Worm (Caenorhabditis elegans): ENCODE data around the gene F40G12.11.
"Not testable (repeated sequence)": the region's sequence is repeated elsewhere in the genome, so short reads cannot be mapped to it uniquely, and the experiment has no call there.

DNA sequence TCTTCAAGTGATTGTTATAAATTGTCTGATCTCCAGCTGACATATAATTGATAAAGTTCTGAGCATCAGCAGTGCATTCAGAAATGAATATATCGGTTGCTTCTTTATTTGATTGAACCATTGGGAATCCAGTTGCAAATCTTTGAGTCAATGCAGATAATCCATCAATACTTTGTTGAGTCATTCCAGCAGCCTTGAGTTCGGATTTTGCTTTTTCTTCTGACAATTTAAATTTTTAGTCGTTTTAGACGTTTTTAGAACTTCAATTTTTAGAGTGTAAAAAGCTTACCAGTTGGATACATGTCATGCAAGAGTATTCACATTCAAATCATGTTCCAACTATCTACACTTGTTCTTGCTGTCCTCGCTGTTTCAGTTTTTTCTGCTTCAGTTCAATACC lies 23.7 kb downstream of the F40G12.11 start, which contains the start of gene F14D7.14:
- TF ChIP-seq elt-3 (tag; optimal IDR thresholded peaks at IDR 0.05); lin-39 (tag; optimal IDR thresholded peaks at IDR 0.05); lsy-2 (tag; optimal IDR thresholded peaks at IDR 0.05); aha-1 (tag; optimal IDR thresholded peaks at IDR 0.05); elt-2 (tag; optimal IDR thresholded peaks at IDR 0.05); egl-27 (tag; optimal IDR thresholded peaks at IDR 0.05); jun-1 (tag; optimal IDR thresholded peaks at IDR 0.05); tbx-2 (tag; optimal IDR thresholded peaks at IDR 0.05); unc-98 (GFP tag; IDR thresholded peaks at IDR 0.05); pqm-1 (tag; optimal IDR thresholded peaks at IDR 0.05): not testable (repeated sequence)
